Worm (Caenorhabditis elegans) whole organism, young adult: ENCODE measurements around the gene R07E5.7.
"Not testable (repeated sequence)": the region's sequence is repeated elsewhere in the genome, so short reads cannot be mapped to it uniquely, and the experiment has no call there.

Source experiments
- B0261.1 ChIP-seq: sonication (generic microtip); optimal IDR thresholded peaks from 2 replicates; lab custom pipeline; 2016; ENCODE audit warnings: mild to moderate bottlenecking, missing genetic modification characterization, moderate library complexity, missing compliant biosample characterization
- B0336.3 ChIP-seq: fragments of 200-800 bp; sonication (Bioruptor generic); IDR thresholded peaks from 2 replicates; pipeline ENCODE4 v1.3.6; 2022; ENCODE audit warnings: missing genetic modification characterization, missing compliant biosample characterization
- bed-2 ChIP-seq: fragments of 200-800 bp; sonication (Bioruptor generic); IDR thresholded peaks from 2 replicates; pipeline ENCODE4 v1.3.6; 2022; ENCODE audit warnings: missing genetic modification reagents, missing genetic modification characterization, missing compliant biosample characterization
- cebp-2 ChIP-seq: fragments of 200-800 bp; sonication (Bioruptor generic); IDR thresholded peaks from 2 replicates; pipeline ENCODE4 v1.3.6; 2022; ENCODE audit warnings: missing genetic modification characterization, missing compliant biosample characterization
- lin-35 ChIP-seq, 3 experiments: fragments of 150-350 bp in 2 of 3; sonication (generic microtip) in 1 of 3; optimal IDR thresholded peaks; 2 replicates each; lab custom pipeline; 2014 to 2018; ENCODE audit warnings: missing biosample characterization in 3 of 3, missing genetic modification characterization in 3 of 3, missing genetic modification reagents in 3 of 3
- madf-6 ChIP-seq: fragments of 200-800 bp; sonication (Bioruptor generic); IDR thresholded peaks from 2 replicates; pipeline ENCODE4 v1.3.6; 2022; ENCODE audit warnings: missing genetic modification reagents, missing genetic modification characterization, missing compliant biosample characterization
- madf-8 ChIP-seq: fragments of 200-800 bp; sonication (Bioruptor generic); conservative IDR thresholded peaks from 2 replicates; pipeline ENCODE4 v1.3.6; 2022; ENCODE audit warnings: missing genetic modification reagents, missing genetic modification characterization, missing compliant biosample characterization
- mes-4 ChIP-seq: sonication (generic microtip); optimal IDR thresholded peaks from 2 replicates; lab custom pipeline; 2016; ENCODE audit warnings: missing genotype, missing genetic modification characterization, missing compliant biosample characterization
- nfya-2 ChIP-seq: fragments of 200-800 bp; sonication (Bioruptor generic); IDR thresholded peaks from 2 replicates; pipeline ENCODE4 v1.3.6; 2022; ENCODE audit warnings: missing genetic modification reagents, missing genetic modification characterization, missing compliant biosample characterization
- nhr-90 ChIP-seq: sonication (generic microtip); optimal IDR thresholded peaks from 2 replicates; lab custom pipeline; 2016; ENCODE audit warnings: missing genotype, mild to moderate bottlenecking, missing genetic modification characterization, missing compliant biosample characterization
- rcor-1 ChIP-seq: fragments of 200-800 bp; sonication (Bioruptor generic); IDR thresholded peaks from 2 replicates; pipeline ENCODE4 v1.3.6; 2022; ENCODE audit warnings: missing genetic modification reagents, missing genetic modification characterization, missing compliant biosample characterization
- snpc-4 ChIP-seq, 5 experiments: fragments of 150-350 bp in 1 of 5; sonication (generic microtip) in 4 of 5; optimal IDR thresholded peaks; 2 replicates each; lab custom pipeline; 2014 to 2018; ENCODE audit warnings: missing genetic modification characterization in 5 of 5, missing biosample characterization in 3 of 5, antibody characterized with exemption in 2 of 5, mild to moderate bottlenecking in 2 of 5, missing compliant biosample characterization in 2 of 5, missing genotype in 2 of 5, moderate library complexity in 2 of 5, missing genetic modification reagents in 1 of 5
- unc-62 ChIP-seq: fragments of 150-350 bp; optimal IDR thresholded peaks from 2 replicates; lab custom pipeline; 2014; ENCODE audit warnings: missing biosample characterization, missing genetic modification reagents, missing genetic modification characterization
- ztf-3 ChIP-seq: fragments of 200-800 bp; sonication (Bioruptor generic); optimal IDR thresholded peaks from 2 replicates; lab custom pipeline; 2018; ENCODE audit warnings: mild to moderate bottlenecking, missing genetic modification characterization, missing compliant biosample characterization

- peak; percentile 68 for TF ChIP-seq madf-6 (GFP tag; lab: Robert Waterston, UW)
- not testable (repeated sequence) for TF ChIP-seq mes-4; unc-62 (GFP tag; lab: Kevin White, UChicago); nfya-2 (GFP tag; lab: Robert Waterston, UW); cebp-2; bed-2; nhr-90 (tag; lab: Kevin White, UChicago); ztf-3 (GFP tag; lab: Kevin White, UChicago); B0336.3 (GFP tag; lab: Robert Waterston, UW)
- 0 out of 2 replicates have a peak, but pooled peaks have one; percentile 12 for TF ChIP-seq madf-8
- TF ChIP-seq lin-35 (GFP tag; optimal IDR thresholded peaks at IDR 0.05; lab: Kevin White, UChicago): peak in 1 of 3 experiments; percentile 52
- peak; percentile 61 for TF ChIP-seq B0261.1
- TF ChIP-seq rcor-1 (GFP tag; lab: Robert Waterston, UW): peak; percentile 74
- peak; percentile 92 for TF ChIP-seq snpc-4 (GFP tag; optimal IDR thresholded peaks at IDR 0.05; lab: Kevin White, UChicago)
- TF ChIP-seq snpc-4 (tag; optimal IDR thresholded peaks at IDR 0.05; lab: Kevin White, UChicago): peak; percentile 94 to 99 (median 96)
Measured at ce11 chrIII:4414041-4414440, 4.9 kb downstream of the R07E5.7 start.
